Fruit fly (Drosophila melanogaster): Measurements from ENCODE around the gene CG32832.

Gene CG32832

DNA sequence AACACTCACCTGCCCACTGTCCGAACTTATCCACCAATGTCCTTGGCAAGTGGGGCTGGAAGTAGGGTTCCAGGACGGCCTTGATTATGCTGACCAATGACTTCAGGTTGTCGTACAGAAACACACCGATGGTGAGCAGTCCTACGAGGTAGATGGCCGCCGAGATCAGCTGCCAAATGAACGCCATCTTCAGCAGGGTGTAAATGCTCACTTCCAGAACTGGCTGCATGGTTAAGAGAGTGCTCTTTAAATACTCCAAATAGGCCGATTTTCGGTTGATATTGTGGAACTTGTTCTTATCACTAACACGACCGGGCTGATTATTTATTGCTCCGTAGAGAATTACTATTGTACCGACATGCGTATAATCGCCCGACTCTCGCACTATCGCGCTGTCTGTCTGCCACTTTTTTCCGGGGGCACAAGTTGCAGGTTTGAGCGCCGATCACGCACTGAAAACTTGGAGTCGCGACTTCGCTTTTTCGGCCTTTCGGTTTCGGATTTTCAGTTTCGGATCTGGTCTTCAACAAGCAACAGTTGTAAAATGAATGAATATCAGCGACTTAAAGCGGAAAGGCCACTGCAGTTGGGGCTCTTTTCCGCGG is 32.2 kb downstream of the CG32832 start:
- no peak for TF ChIP-seq CG8478 (optimal IDR thresholded peaks at IDR 0.05)
- no peak for TF ChIP-seq CTCF (optimal IDR thresholded peaks at IDR 0.05)

DNA sequence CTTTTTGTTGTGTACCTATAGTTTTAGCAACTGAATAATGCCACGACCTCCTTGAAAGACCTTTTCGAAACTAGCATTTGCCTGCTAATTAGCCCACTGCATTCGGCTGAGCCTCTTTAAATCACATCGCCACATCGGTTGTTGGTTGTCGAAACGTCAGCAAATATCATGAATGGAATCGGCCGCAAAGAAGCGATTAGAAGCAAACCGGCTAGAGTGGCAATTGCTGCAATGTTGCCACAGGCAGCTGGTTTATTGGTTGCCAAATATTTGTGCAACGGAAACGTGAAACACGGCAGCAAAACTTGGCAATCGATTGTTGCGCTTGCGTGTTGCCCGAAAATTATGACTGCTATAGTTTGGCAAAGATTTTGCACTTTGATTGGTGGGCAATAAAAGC is 33.9 kb downstream of the CG32832 start:
- TF ChIP-seq CG8478 (optimal IDR thresholded peaks at IDR 0.05) (no peak), CTCF (optimal IDR thresholded peaks at IDR 0.05) (no peak)

DNA sequence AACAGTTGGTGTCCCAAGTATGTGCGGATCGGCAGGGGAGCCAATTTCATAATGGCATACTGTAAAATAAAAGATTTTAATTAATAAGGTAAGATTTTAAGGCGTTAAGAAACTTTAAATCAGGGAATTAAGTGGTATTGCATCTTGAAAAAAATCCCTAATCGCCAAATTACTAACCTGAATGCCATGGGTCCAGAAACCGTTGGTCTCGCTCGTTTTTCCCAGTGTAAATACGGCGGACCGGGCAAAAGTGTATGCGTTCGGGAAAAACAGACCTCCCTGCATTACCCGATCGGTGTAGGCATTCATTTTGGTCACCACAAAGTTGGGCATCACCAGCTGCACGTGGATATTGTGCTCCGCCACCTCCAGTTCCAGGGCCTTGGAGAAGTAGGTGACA is 35.8 kb downstream of the CG32832 start:
- TF ChIP-seq CTCF (optimal IDR thresholded peaks at IDR 0.05) (no peak), CG8478 (optimal IDR thresholded peaks at IDR 0.05) (no peak)

DNA sequence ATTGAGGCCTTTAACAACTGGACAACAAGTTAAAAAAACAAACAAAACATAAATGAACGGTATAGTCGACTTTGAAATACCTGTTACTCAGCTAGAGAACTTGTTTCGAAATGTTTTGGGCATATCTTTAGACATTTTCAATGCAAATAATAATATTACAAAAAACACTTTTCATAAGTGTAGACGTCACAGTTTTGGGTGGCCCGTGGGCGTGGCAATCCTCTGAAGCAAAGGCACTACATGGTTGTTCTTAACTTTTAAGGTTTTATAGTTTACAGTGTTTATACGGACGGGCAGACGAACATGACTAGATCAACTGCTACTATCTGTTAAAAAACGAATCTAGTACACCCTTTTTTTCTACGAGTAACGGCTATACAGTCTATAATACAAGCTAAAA is 36.6 kb downstream of the CG32832 start:
- TF ChIP-seq CG8478 (optimal IDR thresholded peaks at IDR 0.05) (no peak), CTCF (optimal IDR thresholded peaks at IDR 0.05) (no peak)

DNA sequence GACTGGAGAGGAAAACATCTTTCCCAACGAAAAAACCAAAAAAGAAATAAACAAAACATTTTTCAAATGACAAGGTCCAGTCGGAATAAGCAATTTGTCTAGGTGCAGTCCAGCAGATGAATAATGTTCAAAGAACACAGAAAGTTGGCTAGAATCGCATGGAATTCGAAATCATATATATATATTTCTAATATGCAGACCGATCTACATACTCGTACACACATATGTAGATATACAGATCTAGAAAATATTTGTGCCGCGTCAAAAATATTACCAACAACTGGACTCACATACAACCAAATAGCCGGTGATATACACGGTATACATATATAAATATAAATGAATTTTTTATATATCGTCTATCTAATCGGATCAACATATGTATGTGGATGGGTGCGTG is 39.4 kb downstream of the CG32832 start:
- TF ChIP-seq CTCF (optimal IDR thresholded peaks at IDR 0.05) (no peak), CG8478 (optimal IDR thresholded peaks at IDR 0.05) (no peak)

DNA sequence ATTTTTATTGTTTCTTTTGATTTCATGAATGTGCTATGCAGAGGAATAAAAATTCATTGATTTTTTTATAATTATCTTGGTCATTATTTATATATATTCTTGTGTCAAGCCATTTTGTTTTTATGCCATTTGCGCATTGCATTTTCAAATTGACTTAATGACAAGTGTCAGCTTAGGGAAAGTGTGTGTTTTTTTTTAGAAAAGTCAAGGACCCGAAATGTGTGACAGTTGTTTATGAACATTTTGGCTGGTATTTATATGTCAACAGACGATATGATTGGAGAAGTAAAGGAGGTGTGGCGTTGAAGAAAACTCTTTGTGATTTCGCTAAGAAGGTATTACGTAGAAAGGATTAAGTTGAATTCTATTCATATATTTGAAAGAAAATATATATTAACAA is 41.4 kb downstream of the CG32832 start, which contains the start of the genes SclA and SclB:
SclA (plus strand) TSS at position 301 of the 400 bp plus-strand sequence.
SclB (plus strand) TSS at position 301 of the 400 bp plus-strand sequence.
- TF ChIP-seq CTCF (optimal IDR thresholded peaks at IDR 0.05) = no peak
- TF ChIP-seq CG8478 (optimal IDR thresholded peaks at IDR 0.05) = no peak

DNA sequence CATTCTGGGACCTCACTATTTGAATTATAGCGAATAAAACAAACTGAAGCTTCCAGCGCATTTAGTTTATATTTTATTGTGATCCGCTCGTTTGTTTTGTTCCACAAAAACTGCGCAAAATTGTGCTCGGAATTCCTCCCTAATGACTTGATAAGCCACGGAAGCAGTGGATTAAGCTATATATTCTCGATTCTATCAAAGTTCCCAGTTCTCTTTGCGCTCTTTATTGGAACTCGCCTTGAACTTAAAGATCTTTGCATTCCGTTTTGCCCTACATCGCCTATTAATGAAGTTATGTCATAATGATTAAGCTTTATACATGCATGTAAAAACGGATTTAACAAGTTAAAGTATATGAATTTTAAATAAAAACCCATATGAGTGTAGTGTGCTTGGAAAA is 41.9 kb downstream of the CG32832 start, which contains the start of gene Nepl9:
Nepl9 (minus strand) TSS at position 101 of the 400 bp plus-strand sequence.
- TF ChIP-seq CG8478 (optimal IDR thresholded peaks at IDR 0.05) (no peak), CTCF (optimal IDR thresholded peaks at IDR 0.05) (no peak)

DNA sequence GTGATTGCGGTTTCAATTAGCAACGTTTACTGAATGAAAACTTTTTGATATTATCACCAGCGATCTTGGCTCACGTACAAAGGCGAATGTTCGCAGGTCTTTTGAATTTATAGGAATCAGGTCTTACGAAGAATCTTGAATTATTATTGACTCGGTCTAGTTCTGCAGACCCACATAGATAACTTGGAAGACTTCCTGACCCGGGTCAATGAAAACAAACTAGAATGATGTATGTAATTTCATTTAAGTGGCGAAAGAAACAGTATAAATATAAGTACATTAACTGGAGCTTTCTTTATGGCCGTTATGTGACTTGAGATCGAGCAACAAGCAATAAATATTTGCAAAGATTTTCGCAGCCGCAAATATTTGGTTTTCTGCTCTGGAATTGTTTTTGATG is 44.7 kb downstream of the CG32832 start, which contains the start of gene CG13282:
CG13282 (minus strand) TSS at position 101 of the 400 bp plus-strand sequence.
- no peak for TF ChIP-seq CG8478 (optimal IDR thresholded peaks at IDR 0.05)
- no peak for TF ChIP-seq CTCF (optimal IDR thresholded peaks at IDR 0.05)
